Worm (Caenorhabditis elegans): ENCODE measurements around the gene Y38E10A.1.

DNA sequence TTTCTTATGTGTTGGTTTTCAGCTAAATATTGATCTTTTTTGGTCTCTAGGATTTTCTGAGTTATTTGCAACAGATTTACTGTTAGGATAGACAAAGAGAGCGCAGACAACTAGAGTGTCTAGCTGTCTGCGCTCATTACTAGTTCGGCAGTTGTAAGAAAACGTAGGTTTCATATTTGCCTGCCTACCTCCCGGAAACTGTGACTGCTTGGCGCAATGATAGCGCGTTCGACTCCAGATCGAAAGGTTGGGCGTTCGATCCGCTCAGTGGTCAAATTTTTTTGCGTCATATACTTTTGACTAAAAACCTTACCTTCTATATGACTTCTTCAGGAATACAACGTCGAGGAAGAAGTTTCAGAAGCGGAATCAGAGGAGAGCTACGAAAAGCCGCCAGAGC is 31.0 kb downstream of the Y38E10A.1 start:
- TF ChIP-seq T22C8.4 (GFP tag; IDR thresholded peaks at IDR 0.05) (no peak), ztf-29 (GFP tag; IDR thresholded peaks at IDR 0.05) (no peak), flt-1 (GFP tag; IDR thresholded peaks at IDR 0.05) (no peak)
